Worm (Caenorhabditis elegans) whole organism, L1 larva: Measurements from ENCODE around the gene mtcu-2.

Experiments used
- C34B4.2 ChIP-seq: sonication (generic microtip); optimal IDR thresholded peaks from 2 replicates; lab custom pipeline; 2017; ENCODE audit warnings: mild to moderate bottlenecking, missing genetic modification characterization, missing compliant biosample characterization
- aha-1 ChIP-seq: fragments of 150-350 bp; optimal IDR thresholded peaks from 2 replicates; lab custom pipeline; 2014; ENCODE audit warnings: missing biosample characterization, missing genetic modification characterization
- alr-1 ChIP-seq: fragments of 200-800 bp; sonication (Bioruptor generic); optimal IDR thresholded peaks from 2 replicates; lab custom pipeline; 2018; ENCODE audit warnings: borderline replicate concordance, mild to moderate bottlenecking, missing genetic modification characterization, missing compliant biosample characterization
- aly-2 ChIP-seq: fragments of 150-350 bp; optimal IDR thresholded peaks from 2 replicates; lab custom pipeline; 2014; ENCODE audit warnings: missing biosample characterization, missing genetic modification characterization
- ama-1 ChIP-seq: fragments of 150-350 bp; optimal IDR thresholded peaks from 2 replicates; lab custom pipeline; 2014
- ceh-63 ChIP-seq: fragments of 200-800 bp; sonication (Bioruptor generic); optimal IDR thresholded peaks from 2 replicates; lab custom pipeline; 2018; ENCODE audit warnings: mild to moderate bottlenecking, missing genetic modification characterization, missing compliant biosample characterization
- ceh-88 ChIP-seq: fragments of 200-800 bp; sonication (Bioruptor generic); IDR thresholded peaks from 2 replicates; pipeline ENCODE4 v1.3.6; 2022; ENCODE audit warnings: missing genetic modification characterization, missing compliant biosample characterization
- ceh-90 ChIP-seq: sonication (generic microtip); optimal IDR thresholded peaks from 2 replicates; lab custom pipeline; 2016; ENCODE audit warnings: missing genetic modification characterization, missing compliant biosample characterization
- ces-1 ChIP-seq: fragments of 150-350 bp; optimal IDR thresholded peaks from 2 replicates; lab custom pipeline; 2014; ENCODE audit warnings: missing biosample characterization, missing genetic modification reagents, missing genetic modification characterization
- dsc-1 ChIP-seq: sonication (generic microtip); optimal IDR thresholded peaks from 2 replicates; lab custom pipeline; 2016; ENCODE audit warnings: mild to moderate bottlenecking, missing genetic modification characterization, missing compliant biosample characterization
- efl-1 ChIP-seq, 4 experiments: fragments of 150-350 bp; optimal IDR thresholded peaks in 3 of 4; peaks in 1 of 4; 1 replicate in 1 of 4; 2 replicates in 3 of 4; lab custom pipeline; 2014; ENCODE audit warnings: missing biosample characterization in 2 of 4, missing genetic modification characterization in 2 of 4, missing genetic modification reagents in 2 of 4
- egl-27 ChIP-seq, 2 experiments: fragments of 150-350 bp in 1 of 2; sonication (generic microtip); optimal IDR thresholded peaks; 3 replicates each; lab custom pipeline; 2017 to 2018; ENCODE audit warnings: missing biosample characterization in 2 of 2, missing genetic modification characterization in 2 of 2, missing genetic modification reagents in 2 of 2
- elt-2 ChIP-seq: sonication (generic microtip); optimal IDR thresholded peaks from 2 replicates; lab custom pipeline; 2016; ENCODE audit warnings: missing genetic modification characterization, mild to moderate bottlenecking, inconsistent platforms, missing compliant biosample characterization, missing genetic modification reagents
- elt-3 ChIP-seq, 6 experiments: fragments of 150-350 bp in 1 of 6; sonication (generic microtip); optimal IDR thresholded peaks; 2 replicates each; lab custom pipeline; 2017 to 2018; ENCODE audit warnings: missing biosample characterization in 6 of 6, missing genetic modification characterization in 6 of 6, inconsistent platforms in 1 of 6
- fkh-10 ChIP-seq: sonication (generic microtip); optimal IDR thresholded peaks from 2 replicates; lab custom pipeline; 2017; ENCODE audit warnings: missing biosample characterization, missing genetic modification reagents, missing genetic modification characterization
- fkh-8 ChIP-seq: sonication (generic microtip); optimal IDR thresholded peaks from 2 replicates; lab custom pipeline; 2016; ENCODE audit warnings: mild to moderate bottlenecking, missing genetic modification characterization, missing compliant biosample characterization
- grh-1 ChIP-seq: fragments of 200-800 bp; sonication (Bioruptor generic); IDR thresholded peaks from 2 replicates; pipeline ENCODE4 v1.3.6; 2022; ENCODE audit warnings: missing genetic modification reagents, missing genetic modification characterization, missing compliant biosample characterization
- hlh-17 ChIP-seq: fragments of 200-800 bp; sonication (Bioruptor generic); optimal IDR thresholded peaks from 2 replicates; lab custom pipeline; 2018; ENCODE audit warnings: missing genetic modification characterization, mild to moderate bottlenecking, missing compliant biosample characterization, moderate library complexity, borderline replicate concordance
- hlh-4 ChIP-seq: sonication (generic microtip); optimal IDR thresholded peaks from 2 replicates; lab custom pipeline; 2016; ENCODE audit warnings: mild to moderate bottlenecking, missing genetic modification characterization, missing compliant biosample characterization
- jun-1 ChIP-seq: fragments of 150-350 bp; optimal IDR thresholded peaks from 2 replicates; lab custom pipeline; 2014; ENCODE audit warnings: missing biosample characterization, missing genetic modification reagents, missing genetic modification characterization
- lin-13 ChIP-seq: fragments of 150-350 bp; optimal IDR thresholded peaks from 2 replicates; lab custom pipeline; 2014; ENCODE audit warnings: missing biosample characterization, missing genetic modification reagents, missing genetic modification characterization
- lin-15B ChIP-seq: fragments of 150-350 bp; sonication (generic microtip); optimal IDR thresholded peaks from 3 replicates; lab custom pipeline; 2014; ENCODE audit warnings: missing biosample characterization, missing genetic modification characterization
- lin-39 ChIP-seq: fragments of 150-350 bp; optimal IDR thresholded peaks from 2 replicates; lab custom pipeline; 2014; ENCODE audit warnings: missing biosample characterization, missing genetic modification reagents, missing genetic modification characterization
- mab-9 ChIP-seq: fragments of 200-800 bp; sonication (Bioruptor generic); IDR thresholded peaks from 2 replicates; pipeline ENCODE4 v1.3.6; 2022; ENCODE audit warnings: missing genetic modification reagents, missing genetic modification characterization, missing compliant biosample characterization
- mdl-1 ChIP-seq, 2 experiments: fragments of 150-350 bp; optimal IDR thresholded peaks; 2 replicates each; lab custom pipeline; 2014 to 2017; ENCODE audit warnings: missing biosample characterization in 2 of 2, missing genetic modification characterization in 2 of 2, inconsistent platforms in 1 of 2
- nhr-12 ChIP-seq: sonication (generic microtip); optimal IDR thresholded peaks from 2 replicates; lab custom pipeline; 2017; ENCODE audit warnings: missing biosample characterization, missing genetic modification characterization
- nhr-237 ChIP-seq: fragments of 150-350 bp; optimal IDR thresholded peaks from 2 replicates; lab custom pipeline; 2014; ENCODE audit warnings: missing biosample characterization, missing genetic modification characterization
- nhr-47 ChIP-seq: sonication (generic microtip); optimal IDR thresholded peaks from 2 replicates; lab custom pipeline; 2016; ENCODE audit warnings: mild to moderate bottlenecking, missing genetic modification characterization, moderate library complexity, missing compliant biosample characterization
- nhr-90 ChIP-seq: sonication (generic microtip); optimal IDR thresholded peaks from 2 replicates; lab custom pipeline; 2016; ENCODE audit warnings: mild to moderate bottlenecking, missing genetic modification characterization, missing compliant biosample characterization; ENCODE audit not compliant: poor library complexity
- pqm-1 ChIP-seq: sonication (generic microtip); optimal IDR thresholded peaks from 3 replicates; lab custom pipeline; 2017; ENCODE audit warnings: missing biosample characterization, missing genetic modification characterization
- rnt-1 ChIP-seq: sonication (generic microtip); optimal IDR thresholded peaks from 2 replicates; lab custom pipeline; 2016; ENCODE audit warnings: mild to moderate bottlenecking, missing genetic modification characterization, moderate library complexity, missing compliant biosample characterization
- snpc-4 ChIP-seq: fragments of 150-350 bp; optimal IDR thresholded peaks from 2 replicates; lab custom pipeline; 2014; ENCODE audit warnings: missing biosample characterization, missing genetic modification characterization
- sox-4 ChIP-seq: sonication (generic microtip); optimal IDR thresholded peaks from 2 replicates; lab custom pipeline; 2016; ENCODE audit warnings: missing genetic modification characterization, missing compliant biosample characterization
- swsn-7 ChIP-seq: sonication (generic microtip); optimal IDR thresholded peaks from 2 replicates; lab custom pipeline; 2016; ENCODE audit warnings: missing genetic modification characterization, missing compliant biosample characterization
- tbx-2 ChIP-seq: sonication (generic microtip); optimal IDR thresholded peaks from 2 replicates; lab custom pipeline; 2016; ENCODE audit warnings: missing genetic modification characterization, missing compliant biosample characterization
- unc-130 ChIP-seq: fragments of 150-350 bp; optimal IDR thresholded peaks from 2 replicates; lab custom pipeline; 2017; ENCODE audit warnings: missing biosample characterization, missing genetic modification characterization, inconsistent platforms
- unc-30 ChIP-seq: sonication (generic microtip); optimal IDR thresholded peaks from 2 replicates; lab custom pipeline; 2017; ENCODE audit warnings: missing biosample characterization, missing genetic modification characterization
- unc-62 ChIP-seq: fragments of 150-350 bp; optimal IDR thresholded peaks from 2 replicates; lab custom pipeline; 2014; ENCODE audit warnings: missing biosample characterization, missing genetic modification reagents, missing genetic modification characterization
- unc-86 ChIP-seq: sonication (generic microtip); optimal IDR thresholded peaks from 2 replicates; lab custom pipeline; 2016; ENCODE audit warnings: missing genetic modification characterization, missing compliant biosample characterization
- unc-98 ChIP-seq: fragments of 200-800 bp; sonication (Bioruptor generic); IDR thresholded peaks from 2 replicates; pipeline ENCODE4 v1.3.6; 2022; ENCODE audit warnings: missing genetic modification characterization, missing compliant biosample characterization
- zag-1 ChIP-seq: fragments of 150-350 bp; optimal IDR thresholded peaks from 2 replicates; lab custom pipeline; 2014; ENCODE audit warnings: missing biosample characterization, missing genetic modification characterization
- zip-4 ChIP-seq: fragments of 200-800 bp; sonication (Bioruptor generic); optimal IDR thresholded peaks from 2 replicates; lab custom pipeline; 2018; ENCODE audit warnings: mild to moderate bottlenecking, missing genetic modification characterization, moderate library complexity, missing compliant biosample characterization
- ztf-11 ChIP-seq, 2 experiments: sonication (generic microtip); optimal IDR thresholded peaks; 2 replicates each; lab custom pipeline; 2016 to 2017; ENCODE audit warnings: missing genetic modification characterization in 2 of 2, missing biosample characterization in 1 of 2, missing compliant biosample characterization in 1 of 2
- ztf-4 ChIP-seq: fragments of 150-350 bp; optimal IDR thresholded peaks from 2 replicates; lab custom pipeline; 2014; ENCODE audit warnings: missing biosample characterization, missing genetic modification characterization

mtcu-2 gene

DNA sequence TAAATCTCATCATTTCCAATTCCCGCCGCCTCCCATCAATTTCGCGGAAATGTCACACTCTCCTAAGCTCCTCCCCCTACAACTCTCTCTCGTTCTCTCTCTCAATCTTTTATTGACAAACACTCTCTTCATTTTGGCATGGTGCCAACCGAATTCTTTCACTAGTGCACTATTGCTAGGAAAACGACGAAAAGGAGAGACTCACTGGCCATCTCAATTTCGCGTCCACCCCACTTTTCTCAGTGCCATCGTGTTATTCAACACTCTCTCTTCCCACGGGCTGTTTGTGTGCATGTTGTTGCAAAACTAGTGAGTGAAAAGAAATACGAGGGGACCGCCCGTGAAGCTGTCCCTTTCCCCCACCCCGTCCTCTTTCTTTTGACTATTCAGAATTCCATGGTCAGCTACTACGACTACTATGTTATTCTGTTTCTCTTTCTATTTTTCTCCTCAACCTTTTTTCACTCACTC is 48.1 kb downstream of the mtcu-2 start (continued):
- TF ChIP-seq unc-86 (tag; lab: Kevin White, UChicago) = peak; percentile 73
- TF ChIP-seq aly-2 = no peak
- TF ChIP-seq lin-39 (tag; lab: Kevin White, UChicago) = no peak
- peak; percentile 6 for TF ChIP-seq zip-4 (GFP tag; lab: Kevin White, UChicago)
- TF ChIP-seq unc-130 (tag; lab: Kevin White, UChicago) = peak; percentile 28
- peak; percentile 22 for TF ChIP-seq lin-15B (tag; lab: Kevin White, UChicago)
- TF ChIP-seq fkh-8 (tag; lab: Kevin White, UChicago) = peak; percentile 66
- no peak for TF ChIP-seq pqm-1
- TF ChIP-seq ceh-63 (GFP tag; lab: Kevin White, UChicago) = no peak
- peak; percentile 4 for TF ChIP-seq snpc-4 (tag; lab: Kevin White, UChicago)
- TF ChIP-seq unc-30 = no peak
- TF ChIP-seq hlh-4 (tag; lab: Kevin White, UChicago) = no peak
- no peak for TF ChIP-seq nhr-90 (tag; lab: Kevin White, UChicago)
- peak; percentile 32 to 43 for TF ChIP-seq egl-27 (tag; optimal IDR thresholded peaks at IDR 0.05; lab: Kevin White, UChicago)
- TF ChIP-seq unc-62 (GFP tag; lab: Kevin White, UChicago) = no peak
- peak; percentile 77 for TF ChIP-seq dsc-1
- TF ChIP-seq efl-1 (optimal IDR thresholded peaks at IDR 0.05; lab: Kevin White, UChicago) = peak; percentile 35 to 59
- peak; percentile 52 to 80 for TF ChIP-seq efl-1 (GFP tag; optimal IDR thresholded peaks at IDR 0.05 in 1 of 2; lab: Kevin White, UChicago)
- TF ChIP-seq mab-9 (GFP tag; lab: Robert Waterston, UW) = no peak
- peak; percentile 3 for TF ChIP-seq zag-1 (tag; lab: Kevin White, UChicago)
- TF ChIP-seq ztf-11 (tag; optimal IDR thresholded peaks at IDR 0.05; lab: Kevin White, UChicago) = peak in 1 of 2 experiments; percentile 1
- TF ChIP-seq aha-1 (tag; lab: Kevin White, UChicago) = no peak
- no peak for TF ChIP-seq sox-4 (tag; lab: Kevin White, UChicago)
- no peak for TF ChIP-seq hlh-17 (GFP tag; lab: Kevin White, UChicago)
- peak; percentile 15 for TF ChIP-seq ztf-4 (tag; lab: Kevin White, UChicago)
- peak; percentile 33 for TF ChIP-seq lin-13 (GFP tag; lab: Kevin White, UChicago)
- no peak for TF ChIP-seq alr-1
- TF ChIP-seq rnt-1 = peak; percentile 68
- no peak for TF ChIP-seq ceh-90
- no peak for TF ChIP-seq elt-3 (tag; optimal IDR thresholded peaks at IDR 0.05; lab: Kevin White, UChicago)
- no peak for TF ChIP-seq unc-98 (GFP tag; lab: Robert Waterston, UW)
- TF ChIP-seq ceh-88 (GFP tag; lab: Robert Waterston, UW) = peak; percentile 14; the same call in 1 of the 2 replicates
- no peak for TF ChIP-seq ces-1 (GFP tag; lab: Kevin White, UChicago)
- no peak for TF ChIP-seq nhr-237
- peak; percentile 43 for TF ChIP-seq fkh-10 (GFP tag; lab: Kevin White, UChicago)
- peak; percentile 70 for TF ChIP-seq swsn-7 (tag; lab: Kevin White, UChicago)
- TF ChIP-seq ama-1 (lab: Kevin White, UChicago) = no peak
- TF ChIP-seq nhr-12 (tag; lab: Kevin White, UChicago) = no peak
- TF ChIP-seq mdl-1 (tag; optimal IDR thresholded peaks at IDR 0.05; lab: Kevin White, UChicago) = peak in 1 of 2 experiments; percentile 48
- no peak for TF ChIP-seq jun-1 (tag; lab: Kevin White, UChicago)
- TF ChIP-seq elt-2 (tag; lab: Kevin White, UChicago) = no peak
- TF ChIP-seq grh-1 (GFP tag; lab: Robert Waterston, UW) = peak; percentile 38; the same call in 1 of the 2 replicates
- peak; percentile 80 for TF ChIP-seq tbx-2 (tag; lab: Kevin White, UChicago)
- no peak for TF ChIP-seq C34B4.2
- peak; percentile 67 for TF ChIP-seq nhr-47 (tag; lab: Kevin White, UChicago)
- TF ChIP-seq, all 84 proteins: peak for 44
